Fruit fly (Drosophila melanogaster) whole organism, wandering third instar larva: ENCODE results near the gene CG33795.

Experiments
- Abd-B ChIP-seq: fragments of >200 bp; optimal IDR thresholded peaks from 2 replicates; lab custom pipeline; 2017; ENCODE audit warnings: missing biosample characterization, missing genetic modification characterization
- CG32264 ChIP-seq: fragments of 200-800 bp; sonication (Bioruptor generic); optimal IDR thresholded peaks from 2 replicates; lab custom pipeline; 2016; ENCODE audit warnings: missing biosample characterization, missing genetic modification characterization
- CG9705 ChIP-seq: fragments of 200-800 bp; sonication (Bioruptor generic); optimal IDR thresholded peaks from 2 replicates; lab custom pipeline; 2018; ENCODE audit warnings: missing biosample characterization, mild to moderate bottlenecking, missing genetic modification characterization
- CrebA ChIP-seq: fragments of 200-800 bp; sonication (Bioruptor generic); optimal IDR thresholded peaks from 2 replicates; lab custom pipeline; 2016; ENCODE audit warnings: missing biosample characterization, mild to moderate bottlenecking, missing genetic modification characterization, borderline replicate concordance
- Dfd ChIP-seq: fragments of >200 bp; optimal IDR thresholded peaks from 2 replicates; lab custom pipeline; 2017; ENCODE audit warnings: missing biosample characterization, missing genetic modification characterization
- Dif ChIP-seq: fragments of 200-275, 200-300 bp; sonication (Bioruptor generic); optimal IDR thresholded peaks from 2 replicates; lab custom pipeline; 2018; ENCODE audit warnings: missing biosample characterization, missing genetic modification characterization; ENCODE audit not compliant: partially characterized antibody
- GATAd ChIP-seq: sonication (Bioruptor generic); optimal IDR thresholded peaks from 2 replicates; lab custom pipeline; 2016; ENCODE audit warnings: missing biosample characterization, missing genetic modification characterization
- HLH106 ChIP-seq: fragments of 200-800 bp; optimal IDR thresholded peaks from 3 replicates; lab custom pipeline; 2019; ENCODE audit warnings: missing biosample characterization, mild to moderate bottlenecking, missing genetic modification characterization, moderate library complexity
- Hnf4 ChIP-seq: fragments of 200-800 bp; sonication (Bioruptor generic); optimal IDR thresholded peaks from 2 replicates; lab custom pipeline; 2016; ENCODE audit warnings: missing biosample characterization, mild to moderate bottlenecking, missing genetic modification characterization
- Hr78 ChIP-seq: fragments of >200 bp; optimal IDR thresholded peaks from 2 replicates; lab custom pipeline; 2017; ENCODE audit warnings: missing biosample characterization, missing genetic modification characterization
- Hr83 ChIP-seq: fragments of 200-300 bp; sonication (Bioruptor generic); optimal IDR thresholded peaks from 2 replicates; lab custom pipeline; 2016; ENCODE audit warnings: missing biosample characterization, mild to moderate bottlenecking, missing genetic modification characterization, moderate library complexity; ENCODE audit not compliant: poor library complexity, severe bottlenecking
- Jra ChIP-seq: sonication (Bioruptor generic); optimal IDR thresholded peaks from 2 replicates; lab custom pipeline; 2016; ENCODE audit warnings: missing biosample characterization, missing genetic modification characterization
- Mio ChIP-seq: sonication (Bioruptor generic); optimal IDR thresholded peaks from 2 replicates; lab custom pipeline; 2016; ENCODE audit warnings: missing biosample characterization, missing genetic modification characterization
- Myc ChIP-seq: fragments of >200 bp; optimal IDR thresholded peaks from 2 replicates; lab custom pipeline; 2017
- N ChIP-seq: fragments of >200 bp; optimal IDR thresholded peaks from 2 replicates; lab custom pipeline; 2018; ENCODE audit warnings: missing biosample characterization, missing external identifiers, missing genetic modification characterization
- OdsH ChIP-seq: fragments of 200-800 bp; sonication (Bioruptor generic); optimal IDR thresholded peaks from 2 replicates; lab custom pipeline; 2016; ENCODE audit warnings: missing biosample characterization, mild to moderate bottlenecking, missing genetic modification characterization
- Rel ChIP-seq, 2 experiments: fragments of 200-800 bp; sonication (Bioruptor generic) in 1 of 2; optimal IDR thresholded peaks; 2 replicates in 1 of 2; 3 replicates in 1 of 2; lab custom pipeline; 2016 to 2019; ENCODE audit warnings: mild to moderate bottlenecking in 2 of 2, missing biosample characterization in 2 of 2, missing genetic modification characterization in 2 of 2, moderate library complexity in 1 of 2
- Sp1 ChIP-seq: fragments of 200-800 bp; sonication (Bioruptor generic); optimal IDR thresholded peaks from 3 replicates; lab custom pipeline; 2019; ENCODE audit warnings: missing biosample characterization, mild to moderate bottlenecking, missing genetic modification characterization, moderate library complexity
- Vsx2 ChIP-seq: fragments of 200-300, 225-300 bp; sonication (Bioruptor generic); optimal IDR thresholded peaks from 2 replicates; lab custom pipeline; 2018; ENCODE audit warnings: missing biosample characterization, missing genetic modification characterization; ENCODE audit not compliant: partially characterized antibody
- br ChIP-seq: fragments of 200-800 bp; sonication (Bioruptor generic); optimal IDR thresholded peaks from 2 replicates; lab custom pipeline; 2016; ENCODE audit warnings: missing biosample characterization, missing genetic modification characterization
- brk ChIP-seq: fragments of 200-800 bp; sonication (Bioruptor generic); optimal IDR thresholded peaks from 2 replicates; lab custom pipeline; 2016; ENCODE audit warnings: missing biosample characterization, mild to moderate bottlenecking, missing genetic modification characterization
- dl ChIP-seq, 2 experiments: fragments of 175-275, 200-275 bp in 1 of 2; fragments of 200-275 bp in 1 of 2; sonication (Bioruptor generic); optimal IDR thresholded peaks; lab custom pipeline; 2018; ENCODE audit warnings: mild to moderate bottlenecking in 2 of 2, missing biosample characterization in 2 of 2, missing genetic modification characterization in 2 of 2, moderate library complexity in 2 of 2; ENCODE audit not compliant: partially characterized antibody in 2 of 2, insufficient read depth in 1 of 2
- dmrt93B ChIP-seq: fragments of 200-800 bp; sonication (Bioruptor generic); optimal IDR thresholded peaks from 2 replicates; lab custom pipeline; 2018; ENCODE audit warnings: missing biosample characterization, mild to moderate bottlenecking, missing genetic modification characterization
- dsf ChIP-seq: sonication (Bioruptor generic); optimal IDR thresholded peaks from 2 replicates; lab custom pipeline; 2016; ENCODE audit warnings: missing biosample characterization, missing genetic modification characterization, borderline replicate concordance
- ey ChIP-seq: fragments of 200-800 bp; sonication (Bioruptor generic); optimal IDR thresholded peaks from 2 replicates; lab custom pipeline; 2016; ENCODE audit warnings: missing biosample characterization, missing genetic modification characterization
- foxo ChIP-seq, 2 experiments: fragments of 200-800 bp; sonication (Bioruptor generic); optimal IDR thresholded peaks; 2 replicates in 1 of 2; 3 replicates in 1 of 2; lab custom pipeline; 2016 to 2017; ENCODE audit warnings: missing biosample characterization in 2 of 2, missing genetic modification characterization in 2 of 2
- fru ChIP-seq: fragments of 200-800 bp; sonication (Bioruptor generic); optimal IDR thresholded peaks from 3 replicates; lab custom pipeline; 2016; ENCODE audit warnings: missing biosample characterization, mild to moderate bottlenecking, missing genetic modification characterization
- h ChIP-seq: fragments of 200-800 bp; sonication (Bioruptor generic); optimal IDR thresholded peaks from 3 replicates; lab custom pipeline; 2016; ENCODE audit warnings: missing biosample characterization, mild to moderate bottlenecking, missing genetic modification characterization
- jim ChIP-seq: fragments of 175-275, 200-325 bp; sonication (Bioruptor generic); optimal IDR thresholded peaks from 2 replicates; lab custom pipeline; 2016; ENCODE audit warnings: missing biosample characterization, mild to moderate bottlenecking, missing genetic modification characterization
- lola ChIP-seq: fragments of >200 bp; optimal IDR thresholded peaks from 2 replicates; lab custom pipeline; 2017; ENCODE audit warnings: missing biosample characterization, missing genetic modification characterization
- pan ChIP-seq: fragments of >200 bp; optimal IDR thresholded peaks from 2 replicates; lab custom pipeline; 2017
- psq ChIP-seq: fragments of 200-800 bp; sonication (Bioruptor generic); optimal IDR thresholded peaks from 3 replicates; lab custom pipeline; 2017; ENCODE audit warnings: missing biosample characterization, mild to moderate bottlenecking, missing genetic modification characterization, moderate library complexity
- rgr ChIP-seq: fragments of 200-800 bp; sonication (Bioruptor generic); optimal IDR thresholded peaks from 3 replicates; lab custom pipeline; 2016; ENCODE audit warnings: missing biosample characterization, mild to moderate bottlenecking, missing genetic modification characterization
- sage ChIP-seq: fragments of 200-800 bp; sonication (Bioruptor generic); optimal IDR thresholded peaks from 2 replicates; lab custom pipeline; 2016; ENCODE audit warnings: missing biosample characterization, mild to moderate bottlenecking, missing genetic modification characterization
- sv ChIP-seq: fragments of 200-800 bp; sonication (Bioruptor generic); optimal IDR thresholded peaks from 3 replicates; lab custom pipeline; 2016; ENCODE audit warnings: missing biosample characterization, missing genetic modification characterization
- tai ChIP-seq: sonication (Bioruptor generic); optimal IDR thresholded peaks from 2 replicates; lab custom pipeline; 2016; ENCODE audit warnings: missing biosample characterization, missing genetic modification characterization
- usp ChIP-seq: fragments of >200 bp; optimal IDR thresholded peaks from 2 replicates; lab custom pipeline; 2017; ENCODE audit warnings: missing biosample characterization, missing genetic modification characterization
- woc ChIP-seq: sonication (Bioruptor generic); optimal IDR thresholded peaks from 2 replicates; lab custom pipeline; 2016; ENCODE audit warnings: missing biosample characterization, mild to moderate bottlenecking, missing genetic modification characterization

Gene CG33795

dm6 chr3L:16151742-16152141, 19.4 kb downstream of the CG33795 start:
- TF ChIP-seq CG9705 (GFP tag; lab: Kevin White, UChicago) (no peak), usp (GFP tag; lab: Kevin White, UChicago) (no peak), OdsH (GFP tag; lab: Kevin White, UChicago) (no peak), CG32264 (GFP tag; lab: Kevin White, UChicago) (no peak), fru (no peak), jim (GFP tag; lab: Kevin White, UChicago) (no peak), tai (no peak)

- TF ChIP-seq lola (GFP tag; lab: Kevin White, UChicago) (no peak), Abd-B (GFP tag; lab: Kevin White, UChicago) (no peak), tai (no peak), br (no peak), Dif (no peak), jim (GFP tag; lab: Kevin White, UChicago) (no peak), HLH106 (no peak), Rel (GFP tag; optimal IDR thresholded peaks at IDR 0.05; lab: Kevin White, UChicago) (no peak), Rel (tag; optimal IDR thresholded peaks at IDR 0.05; lab: Kevin White, UChicago) (no peak), sv (GFP tag; lab: Kevin White, UChicago) (no peak), Dfd (GFP tag; lab: Kevin White, UChicago) (no peak), woc (GFP tag; lab: Kevin White, UChicago) (no peak), brk (GFP tag; lab: Kevin White, UChicago) (peak; percentile 54), Sp1 (no peak), Hnf4 (GFP tag; lab: Kevin White, UChicago) (no peak), ey (no peak), dl (GFP tag; optimal IDR thresholded peaks at IDR 0.05; lab: Kevin White, UChicago; ENCODE audit: insufficient read depth in 1 of 2, partially characterized antibody in 2 of 2) (no peak), Myc (lab: Kevin White, UChicago) (no peak), Hr83 (GFP tag; lab: Kevin White, UChicago) (peak; percentile 47), CrebA (GFP tag; lab: Kevin White, UChicago) (peak; percentile 44), sage (GFP tag; lab: Kevin White, UChicago) (no peak), OdsH (GFP tag; lab: Kevin White, UChicago) (no peak), Jra (GFP tag; lab: Kevin White, UChicago) (peak; percentile 16), N (GFP tag; lab: Kevin White, UChicago) (no peak), fru (no peak), GATAd (no peak), h (peak; percentile 17), usp (GFP tag; lab: Kevin White, UChicago) (no peak), rgr (GFP tag; lab: Kevin White, UChicago) (no peak), psq (GFP tag; lab: Kevin White, UChicago) (no peak), dmrt93B (GFP tag; lab: Kevin White, UChicago) (no peak), pan (peak; percentile 9), Vsx2 (no peak), Mio (GFP tag; lab: Kevin White, UChicago) (no peak), dsf (GFP tag; lab: Kevin White, UChicago) (no peak), CG32264 (GFP tag; lab: Kevin White, UChicago) (no peak), CG9705 (GFP tag; lab: Kevin White, UChicago) (no peak), Hr78 (GFP tag; lab: Kevin White, UChicago) (no peak), foxo (GFP tag; optimal IDR thresholded peaks at IDR 0.05; lab: Kevin White, UChicago) (no peak)
Observed at dm6 chr3L:16150850-16151515, 20.2 kb downstream of the CG33795 start.

dm6 chr3L:16150161-16150538, 21.0 kb downstream of the CG33795 start:
- TF ChIP-seq HLH106 (no peak), Abd-B (GFP tag; lab: Kevin White, UChicago) (no peak), pan (no peak), Rel (GFP tag; optimal IDR thresholded peaks at IDR 0.05; lab: Kevin White, UChicago) (no peak), Rel (tag; optimal IDR thresholded peaks at IDR 0.05; lab: Kevin White, UChicago) (no peak), OdsH (GFP tag; lab: Kevin White, UChicago) (no peak), dsf (GFP tag; lab: Kevin White, UChicago) (no peak), Dfd (GFP tag; lab: Kevin White, UChicago) (no peak), Dif (no peak), usp (GFP tag; lab: Kevin White, UChicago) (no peak)
- TF ChIP-seq, all 38 proteins: peak for 0
